Fruit fly (Drosophila melanogaster): ENCODE measurements around the gene klar.

dm6 chr3L:441644-442193 is 98.7 kb downstream of the klar start:
- TF ChIP-seq CG10348 (GFP tag; IDR thresholded peaks at IDR 0.05) (no peak), CG14655 (GFP tag; optimal IDR thresholded peaks at IDR 0.05) (no peak), Snoo (tag; optimal IDR thresholded peaks at IDR 0.05) (no peak), CG8301 (tag; optimal IDR thresholded peaks at IDR 0.05) (no peak), CG8159 (tag; optimal IDR thresholded peaks at IDR 0.05) (no peak), Pif1B (GFP tag; optimal IDR thresholded peaks at IDR 0.05) (no peak), CG9948 (tag; optimal IDR thresholded peaks at IDR 0.05) (no peak), CG15710 (tag; optimal IDR thresholded peaks at IDR 0.05) (no peak), EcR (GFP tag; optimal IDR thresholded peaks at IDR 0.05) (no peak), rn (GFP tag; IDR thresholded peaks at IDR 0.05) (no peak), CG12605 (GFP tag; IDR thresholded peaks at IDR 0.05) (no peak), CG34367 (tag; optimal IDR thresholded peaks at IDR 0.05) (no peak), D1 (tag; optimal IDR thresholded peaks at IDR 0.05) (no peak)

Measured in whole organism, pupa.